Fruit fly (Drosophila melanogaster) whole organism, pupa: ENCODE measurements around the gene Bre1.

Experiments
- CG10348 ChIP-seq: fragments of 200-800 bp; sonication (Bioruptor generic); IDR thresholded peaks from 2 replicates; pipeline ENCODE4 v1.3.6; 2022; ENCODE audit warnings: missing biosample characterization, missing genetic modification characterization
- CG12605 ChIP-seq: fragments of 200-800 bp; sonication (Bioruptor generic); IDR thresholded peaks from 2 replicates; pipeline ENCODE4 v1.3.6; 2022; ENCODE audit warnings: missing biosample characterization, missing genetic modification characterization
- CG15710 ChIP-seq: fragments of 200-800 bp; sonication (Bioruptor generic); optimal IDR thresholded peaks from 2 replicates; lab custom pipeline; 2018; ENCODE audit warnings: missing biosample characterization, mild to moderate bottlenecking, missing genetic modification characterization, moderate library complexity
- CG32121 ChIP-seq: fragments of 200-800 bp; sonication (Bioruptor generic); IDR thresholded peaks from 2 replicates; pipeline ENCODE4 v1.3.6; 2022; ENCODE audit warnings: missing biosample characterization, missing genetic modification characterization
- CG8159 ChIP-seq: fragments of 200-800 bp; sonication (Bioruptor generic); optimal IDR thresholded peaks from 3 replicates; lab custom pipeline; 2018; ENCODE audit warnings: missing biosample characterization, mild to moderate bottlenecking, missing genetic modification characterization, moderate library complexity
- CG8301 ChIP-seq: fragments of 200-800 bp; sonication (Bioruptor generic); optimal IDR thresholded peaks from 2 replicates; lab custom pipeline; 2018; ENCODE audit warnings: missing biosample characterization, mild to moderate bottlenecking, missing genetic modification characterization
- EcR ChIP-seq: fragments of 200-800 bp; sonication (Bioruptor generic); optimal IDR thresholded peaks from 3 replicates; lab custom pipeline; 2019; ENCODE audit warnings: missing biosample characterization, missing genetic modification characterization, mild to moderate bottlenecking, moderate library complexity, missing genetic modification reagents
- Pif1A ChIP-seq: fragments of 200-800 bp; sonication (Bioruptor generic); optimal IDR thresholded peaks from 3 replicates; lab custom pipeline; 2016; ENCODE audit warnings: missing biosample characterization, missing genetic modification characterization
- Snoo ChIP-seq: fragments of 200-800 bp; sonication (Bioruptor generic); optimal IDR thresholded peaks from 3 replicates; lab custom pipeline; 2017; ENCODE audit warnings: missing biosample characterization, mild to moderate bottlenecking, missing genetic modification characterization, inconsistent platforms
- fd96Ca ChIP-seq: fragments of 200-800 bp; sonication (Bioruptor generic); IDR thresholded peaks from 3 replicates; pipeline ENCODE4 v1.3.6; 2022; ENCODE audit warnings: missing biosample characterization, missing genetic modification characterization
- gl ChIP-seq: fragments of 200-800 bp; sonication (Bioruptor generic); optimal IDR thresholded peaks from 2 replicates; lab custom pipeline; 2018; ENCODE audit warnings: missing biosample characterization, mild to moderate bottlenecking, missing genetic modification characterization
- rn ChIP-seq: fragments of 200-800 bp; sonication (Bioruptor generic); IDR thresholded peaks from 2 replicates; pipeline ENCODE4 v1.3.6; 2022; ENCODE audit warnings: missing biosample characterization, missing genetic modification characterization

- TF ChIP-seq gl (tag; lab: Kevin White, UChicago): peak; percentile 97
- TF ChIP-seq CG12605 (GFP tag; lab: Robert Waterston, UW): peak; percentile 76
- TF ChIP-seq CG8301 (tag; lab: Kevin White, UChicago): peak; percentile 64
- TF ChIP-seq fd96Ca (GFP tag; lab: Robert Waterston, UW): peak; percentile 74
- no peak for TF ChIP-seq CG10348 (GFP tag; lab: Robert Waterston, UW)
- peak; percentile 50; the same call in 1 of the 2 replicates for TF ChIP-seq rn (GFP tag; lab: Robert Waterston, UW)
- no peak for TF ChIP-seq Pif1A (GFP tag; lab: Kevin White, UChicago)
- peak; percentile 51 for TF ChIP-seq CG32121 (GFP tag; lab: Robert Waterston, UW)
- TF ChIP-seq CG8159 (tag; lab: Kevin White, UChicago): peak; percentile 82
- TF ChIP-seq Snoo (tag; lab: Kevin White, UChicago): peak; percentile 56
- TF ChIP-seq EcR (GFP tag; lab: Kevin White, UChicago): peak; percentile 94
- peak; percentile 86 for TF ChIP-seq CG15710 (tag; lab: Kevin White, UChicago)
Measured at dm6 chr3L:5770113-5770798, 23.7 kb downstream of the Bre1 start.
